Fruit fly (Drosophila melanogaster): Measurements from ENCODE around the gene dsh.

The dsh gene

DNA sequence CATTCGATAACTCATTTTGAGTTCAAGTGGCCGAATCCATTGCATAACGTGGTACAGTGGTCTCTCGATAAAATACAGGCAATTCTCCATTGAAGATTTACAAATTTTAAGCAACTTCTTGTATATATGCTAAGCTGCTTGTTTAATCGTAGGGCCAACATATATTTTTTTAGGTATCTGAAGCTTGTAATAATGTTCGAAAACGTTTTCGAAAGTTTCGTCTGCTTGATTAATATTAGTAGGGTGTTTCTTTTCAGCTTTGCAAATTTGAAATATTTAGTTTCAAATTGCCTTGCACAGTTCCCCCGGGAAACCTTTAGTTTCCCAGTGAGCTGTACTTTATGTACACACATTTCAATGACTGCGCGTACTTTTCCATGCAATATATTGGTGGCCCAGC lies 24.1 kb downstream of the dsh start (continued):
- TF ChIP-seq CG2129 (GFP tag; IDR thresholded peaks at IDR 0.05; ENCODE audit: partially characterized antibody) (no peak), hkb (optimal IDR thresholded peaks at IDR 0.05) (no peak), hkb (GFP tag; IDR thresholded peaks at IDR 0.05) (no peak), CG14667 (GFP tag; IDR thresholded peaks at IDR 0.05) (no peak), CG13296 (GFP tag; optimal IDR thresholded peaks at IDR 0.05) (no peak), wdn (GFP tag; IDR thresholded peaks at IDR 0.05) (no peak), fu2 (GFP tag; optimal IDR thresholded peaks at IDR 0.05) (no peak), CG32772 (GFP tag; IDR thresholded peaks at IDR 0.05) (no peak), CG5245 (GFP tag; optimal IDR thresholded peaks at IDR 0.05) (no peak), Dek (tag; optimal IDR thresholded peaks at IDR 0.05) (no peak), CG6175 (GFP tag; IDR thresholded peaks at IDR 0.05) (no peak), maf-S (GFP tag; optimal IDR thresholded peaks at IDR 0.05) (no peak), CG1832 (GFP tag; optimal IDR thresholded peaks at IDR 0.05) (no peak), CG7987 (GFP tag; optimal IDR thresholded peaks at IDR 0.05) (no peak), unpg (GFP tag; optimal IDR thresholded peaks at IDR 0.05) (no peak), CG15269 (tag; optimal IDR thresholded peaks at IDR 0.05) (no peak), CG2116 (GFP tag; optimal IDR thresholded peaks at IDR 0.05) (no peak), CG18599 (GFP tag; optimal IDR thresholded peaks at IDR 0.05) (no peak), Ets65A (GFP tag) (no peak), CG1529 (GFP tag; optimal IDR thresholded peaks at IDR 0.05) (no peak), chif (GFP tag; optimal IDR thresholded peaks at IDR 0.05) (no peak), Sox100B (GFP tag; optimal IDR thresholded peaks at IDR 0.05) (no peak), CG17361 (GFP tag; IDR thresholded peaks at IDR 0.05) (no peak), CG30431 (GFP tag; optimal IDR thresholded peaks at IDR 0.05) (no peak), CHES-1-like (GFP tag; optimal IDR thresholded peaks at IDR 0.05) (no peak), CG2678 (tag; optimal IDR thresholded peaks at IDR 0.05) (peak; percentile 34), nmo (GFP tag; optimal IDR thresholded peaks at IDR 0.05) (no peak), CG11093 (GFP tag; IDR thresholded peaks at IDR 0.05) (no peak), CG9609 (GFP tag; optimal IDR thresholded peaks at IDR 0.05) (no peak), zen (tag; optimal IDR thresholded peaks at IDR 0.05) (no peak), CG6791 (GFP tag; IDR thresholded peaks at IDR 0.05; ENCODE audit: partially characterized antibody) (no peak), Lpt (GFP tag; optimal IDR thresholded peaks at IDR 0.05) (no peak), tx (GFP tag; optimal IDR thresholded peaks at IDR 0.05) (no peak), tap (tag; optimal IDR thresholded peaks at IDR 0.05) (no peak), CG33213 (GFP tag; optimal IDR thresholded peaks at IDR 0.05) (no peak), CkIIα-i1 (GFP tag; IDR thresholded peaks at IDR 0.05) (no peak), trh (GFP tag; optimal IDR thresholded peaks at IDR 0.05) (no peak), gt (GFP tag; IDR thresholded peaks at IDR 0.05) (no peak), Taf1 (GFP tag; IDR thresholded peaks at IDR 0.05) (no peak), CG12391 (tag; optimal IDR thresholded peaks at IDR 0.05) (no peak), CG12071 (GFP tag; optimal IDR thresholded peaks at IDR 0.05) (no peak), bsh (GFP tag; optimal IDR thresholded peaks at IDR 0.05) (peak in 1 of 2 experiments; percentile 13), Oli (tag; optimal IDR thresholded peaks at IDR 0.05) (peak; percentile 40), CG10147 (GFP tag; optimal IDR thresholded peaks at IDR 0.05) (peak; percentile 5), HHEX (GFP tag; optimal IDR thresholded peaks at IDR 0.05) (no peak), Ravus (GFP tag; IDR thresholded peaks at IDR 0.05) (no peak), Meics (GFP tag; optimal IDR thresholded peaks at IDR 0.05) (no peak), luna (GFP tag; optimal IDR thresholded peaks at IDR 0.05) (no peak), gsb-n (tag; optimal IDR thresholded peaks at IDR 0.05) (no peak), yki (optimal IDR thresholded peaks at IDR 0.05) (no peak), Ssrp (tag; optimal IDR thresholded peaks at IDR 0.05) (peak; percentile 3), HLH54F (GFP tag; optimal IDR thresholded peaks at IDR 0.05) (no peak), unc-4 (GFP tag; IDR thresholded peaks at IDR 0.05; ENCODE audit: partially characterized antibody) (no peak)

All from whole organism, embryonic.